Worm (Caenorhabditis elegans) whole organism, early embryonic: Measurements from ENCODE around the gene srw-62.

Experiments
- B0310.2 ChIP-seq: sonication (generic microtip); optimal IDR thresholded peaks from 2 replicates; lab custom pipeline; 2016; ENCODE audit warnings: mild to moderate bottlenecking, missing genetic modification characterization, missing compliant biosample characterization
- F13C5.2 ChIP-seq: sonication (generic microtip); optimal IDR thresholded peaks from 2 replicates; lab custom pipeline; 2017; ENCODE audit warnings: mild to moderate bottlenecking, missing genetic modification characterization, inconsistent platforms, missing compliant biosample characterization
- aly-1 ChIP-seq: sonication (generic microtip); optimal IDR thresholded peaks from 2 replicates; lab custom pipeline; 2016; ENCODE audit warnings: missing genetic modification characterization, missing compliant biosample characterization
- ama-1 ChIP-seq: fragments of 150-350 bp; optimal IDR thresholded peaks from 2 replicates; lab custom pipeline; 2014
- ceh-13 ChIP-seq: fragments of 200-800 bp; sonication (Bioruptor generic); optimal IDR thresholded peaks from 2 replicates; lab custom pipeline; 2018; ENCODE audit warnings: mild to moderate bottlenecking, missing genetic modification characterization, missing compliant biosample characterization
- ceh-36 ChIP-seq: sonication (generic microtip); optimal IDR thresholded peaks from 2 replicates; lab custom pipeline; 2016; ENCODE audit warnings: missing genetic modification characterization, inconsistent platforms, missing compliant biosample characterization
- ets-7 ChIP-seq: sonication (generic microtip); optimal IDR thresholded peaks from 2 replicates; lab custom pipeline; 2016; ENCODE audit warnings: missing genotype, missing genetic modification characterization, missing compliant biosample characterization
- flt-1 ChIP-seq: fragments of 200-800 bp; sonication (Bioruptor generic); IDR thresholded peaks from 2 replicates; pipeline ENCODE4 v1.3.6; 2022; ENCODE audit warnings: missing genetic modification characterization, missing compliant biosample characterization
- hmbx-1 ChIP-seq: sonication (generic microtip); optimal IDR thresholded peaks from 2 replicates; lab custom pipeline; 2016; ENCODE audit warnings: mild to moderate bottlenecking, missing genetic modification characterization, missing compliant biosample characterization
- hmg-4 ChIP-seq: fragments of 200-800 bp; sonication (Bioruptor generic); optimal IDR thresholded peaks from 2 replicates; lab custom pipeline; 2018; ENCODE audit warnings: mild to moderate bottlenecking, missing genetic modification characterization, missing compliant biosample characterization
- hnd-1 ChIP-seq: sonication (generic microtip); optimal IDR thresholded peaks from 2 replicates; lab custom pipeline; 2016; ENCODE audit warnings: missing genetic modification characterization, missing compliant biosample characterization
- pes-1 ChIP-seq: fragments of 200-800 bp; sonication (Bioruptor generic); IDR thresholded peaks from 2 replicates; pipeline ENCODE4 v1.3.6; 2022; ENCODE audit warnings: missing genetic modification reagents, missing genetic modification characterization, missing compliant biosample characterization
- scrt-1 ChIP-seq: fragments of 200-800 bp; sonication (Bioruptor generic); IDR thresholded peaks from 2 replicates; pipeline ENCODE4 v1.3.6; 2022; ENCODE audit warnings: missing genetic modification characterization, missing compliant biosample characterization
- sea-1 ChIP-seq: fragments of 200-800 bp; sonication (Bioruptor generic); conservative IDR thresholded peaks from 2 replicates; pipeline ENCODE4 v1.3.6; 2022; ENCODE audit warnings: missing genetic modification characterization, missing compliant biosample characterization
- tbx-11 ChIP-seq: fragments of 200-800 bp; sonication (Bioruptor generic); IDR thresholded peaks from 2 replicates; pipeline ENCODE4 v1.3.6; 2022; ENCODE audit warnings: missing genetic modification characterization, missing compliant biosample characterization
- tbx-37 ChIP-seq: fragments of 200-800 bp; sonication (Bioruptor generic); conservative IDR thresholded peaks from 2 replicates; pipeline ENCODE4 v1.3.6; 2022; ENCODE audit warnings: missing genetic modification reagents, missing genetic modification characterization, missing compliant biosample characterization
- tra-4 ChIP-seq: sonication (generic microtip); optimal IDR thresholded peaks from 2 replicates; lab custom pipeline; 2017; ENCODE audit warnings: missing genetic modification characterization, missing compliant biosample characterization

The srw-62 gene

ce11 chrII:7825107-7825506 lies at the start of gene srw-62:
TSS of gene srw-62 (plus strand) at chrII:7825407.
- TF ChIP-seq sea-1 (GFP tag; lab: Robert Waterston, UW): no peak
- no peak for TF ChIP-seq ets-7 (tag; lab: Kevin White, UChicago)
- TF ChIP-seq hmg-4 (GFP tag; lab: Kevin White, UChicago): no peak
- TF ChIP-seq F13C5.2: no peak
- no peak for TF ChIP-seq aly-1 (tag; lab: Kevin White, UChicago)
- TF ChIP-seq ceh-13: no peak
- no peak for TF ChIP-seq flt-1
- no peak for TF ChIP-seq pes-1 (GFP tag; lab: Robert Waterston, UW)
- no peak for TF ChIP-seq hmbx-1
- no peak for TF ChIP-seq scrt-1
- TF ChIP-seq hnd-1 (tag; lab: Kevin White, UChicago): no peak
- TF ChIP-seq tbx-37: no peak
- TF ChIP-seq tra-4 (tag; lab: Kevin White, UChicago): no peak

- TF ChIP-seq pes-1 (GFP tag; lab: Robert Waterston, UW): no peak
- TF ChIP-seq F13C5.2: no peak
- no peak for TF ChIP-seq sea-1 (GFP tag; lab: Robert Waterston, UW)
- no peak for TF ChIP-seq ceh-36 (tag; lab: Kevin White, UChicago)
- TF ChIP-seq flt-1: no peak
- no peak for TF ChIP-seq ama-1 (lab: Kevin White, UChicago)
- TF ChIP-seq hmg-4 (GFP tag; lab: Kevin White, UChicago): no peak
- TF ChIP-seq B0310.2: no peak
- no peak for TF ChIP-seq tbx-11
- no peak for TF ChIP-seq tbx-37
- TF ChIP-seq hmbx-1: no peak
- no peak for TF ChIP-seq hnd-1 (tag; lab: Kevin White, UChicago)
These were observed 49.0 kb upstream of the srw-62 start for ce11 chrII:7776232-7776631.

ce11 chrII:7776715-7777114 lies 48.5 kb upstream of the srw-62 start:
- TF ChIP-seq tbx-37 (no peak), hmbx-1 (no peak), tra-4 (tag; lab: Kevin White, UChicago) (no peak), hmg-4 (GFP tag; lab: Kevin White, UChicago) (no peak), scrt-1 (no peak), flt-1 (no peak), pes-1 (GFP tag; lab: Robert Waterston, UW) (no peak), ceh-13 (no peak), sea-1 (GFP tag; lab: Robert Waterston, UW) (no peak), F13C5.2 (no peak), B0310.2 (no peak), ama-1 (lab: Kevin White, UChicago) (no peak), aly-1 (tag; lab: Kevin White, UChicago) (no peak), hnd-1 (tag; lab: Kevin White, UChicago) (no peak), tbx-11 (no peak), ets-7 (tag; lab: Kevin White, UChicago) (no peak)

ce11 chrII:7777320-7777978 lies 47.8 kb upstream of the srw-62 start, which contains the start of gene mthf-1:
TSS of gene mthf-1 (minus strand) at chrII:7777823.
- no peak for TF ChIP-seq B0310.2
- TF ChIP-seq aly-1 (tag; lab: Kevin White, UChicago): no peak
- no peak for TF ChIP-seq ceh-36 (tag; lab: Kevin White, UChicago)
- TF ChIP-seq F13C5.2: no peak
- no peak for TF ChIP-seq ets-7 (tag; lab: Kevin White, UChicago)
- TF ChIP-seq tbx-11: no peak
- TF ChIP-seq ama-1 (lab: Kevin White, UChicago): no peak
- TF ChIP-seq hmbx-1: no peak
- TF ChIP-seq hnd-1 (tag; lab: Kevin White, UChicago): no peak
- no peak for TF ChIP-seq pes-1 (GFP tag; lab: Robert Waterston, UW)
- TF ChIP-seq tbx-37: no peak
- no peak for TF ChIP-seq flt-1

- TF ChIP-seq sea-1 (GFP tag; lab: Robert Waterston, UW) (no peak), tra-4 (tag; lab: Kevin White, UChicago) (no peak), flt-1 (no peak), B0310.2 (no peak), pes-1 (GFP tag; lab: Robert Waterston, UW) (no peak), scrt-1 (no peak), ceh-13 (no peak), ama-1 (lab: Kevin White, UChicago) (no peak), F13C5.2 (no peak)
These were observed 46.9 kb upstream of the srw-62 start for ce11 chrII:7778273-7778672.

- TF ChIP-seq ceh-13 (no peak), tbx-11 (no peak), tbx-37 (no peak), aly-1 (tag; lab: Kevin White, UChicago) (no peak), scrt-1 (no peak), flt-1 (no peak), pes-1 (GFP tag; lab: Robert Waterston, UW) (no peak), ama-1 (lab: Kevin White, UChicago) (no peak)
These were observed 44.0 kb upstream of the srw-62 start, which contains the start of the genes snpc-1.1 and spdl-1 for ce11 chrII:7781102-7781616. TSS of gene snpc-1.1 (minus strand) at chrII:7781301. TSS of gene spdl-1 (plus strand) at chrII:7781566.

ce11 chrII:7783467-7783959 lies 41.7 kb upstream of the srw-62 start, which contains the start of gene skr-17:
TSS of gene skr-17 (plus strand) at chrII:7783517.
- no peak for TF ChIP-seq scrt-1
- TF ChIP-seq tbx-11: no peak
- TF ChIP-seq sea-1 (GFP tag; lab: Robert Waterston, UW): no peak
- no peak for TF ChIP-seq ceh-13
- TF ChIP-seq hmg-4 (GFP tag; lab: Kevin White, UChicago): no peak
- no peak for TF ChIP-seq F13C5.2
- no peak for TF ChIP-seq aly-1 (tag; lab: Kevin White, UChicago)
- TF ChIP-seq hnd-1 (tag; lab: Kevin White, UChicago): no peak
- no peak for TF ChIP-seq tbx-37

ce11 chrII:7789605-7790004 lies 35.6 kb upstream of the srw-62 start:
- TF ChIP-seq pes-1 (GFP tag; lab: Robert Waterston, UW) (no peak), flt-1 (no peak), ceh-13 (no peak)
